Worm (Caenorhabditis elegans) whole organism, young adult: ENCODE measurements around the gene ilcr-2.

Source experiments
- D2030.7 ChIP-seq: fragments of 200-800 bp; sonication (Bioruptor generic); IDR thresholded peaks from 2 replicates; pipeline ENCODE4 v1.3.6; 2022; ENCODE audit warnings: missing genetic modification reagents, missing genetic modification characterization, missing compliant biosample characterization
- F10E7.11 ChIP-seq: sonication (generic microtip); optimal IDR thresholded peaks from 2 replicates; lab custom pipeline; 2017; ENCODE audit warnings: mild to moderate bottlenecking, missing genetic modification characterization, moderate library complexity, missing compliant biosample characterization
- F33H1.4 ChIP-seq: fragments of 200-800 bp; sonication (Bioruptor generic); IDR thresholded peaks from 2 replicates; pipeline ENCODE4 v1.3.6; 2022; ENCODE audit warnings: missing genetic modification reagents, missing genetic modification characterization, missing compliant biosample characterization
- ZK185.1 ChIP-seq: sonication (generic microtip); optimal IDR thresholded peaks from 2 replicates; lab custom pipeline; 2016; ENCODE audit warnings: mild to moderate bottlenecking, missing genetic modification characterization, missing compliant biosample characterization; ENCODE audit not compliant: poor library complexity, severe bottlenecking
- aptf-3 ChIP-seq: fragments of 200-800 bp; sonication (Bioruptor generic); IDR thresholded peaks from 2 replicates; pipeline ENCODE4 v1.3.6; 2022; ENCODE audit warnings: missing genetic modification characterization, missing compliant biosample characterization
- atf-7 ChIP-seq: sonication (generic microtip); optimal IDR thresholded peaks from 2 replicates; lab custom pipeline; 2017; ENCODE audit warnings: mild to moderate bottlenecking, missing genetic modification characterization, missing compliant biosample characterization
- cebp-1 ChIP-seq, 2 experiments: fragments of 200-800 bp in 1 of 2; sonication (Bioruptor generic) in 1 of 2; sonication (generic microtip) in 1 of 2; IDR thresholded peaks in 1 of 2; optimal IDR thresholded peaks in 1 of 2; 2 replicates each; pipeline versions ENCODE4 v1.3.6 to Lab custom; 2017 to 2022; ENCODE audit warnings: missing compliant biosample characterization in 2 of 2, missing genetic modification characterization in 2 of 2, mild to moderate bottlenecking in 1 of 2, missing genetic modification reagents in 1 of 2, moderate library complexity in 1 of 2
- ceh-79 ChIP-seq: sonication (generic microtip); optimal IDR thresholded peaks from 2 replicates; lab custom pipeline; 2017; ENCODE audit warnings: mild to moderate bottlenecking, missing genetic modification characterization, missing compliant biosample characterization
- ceh-91 ChIP-seq: fragments of 200-800 bp; sonication (Bioruptor generic); IDR thresholded peaks from 2 replicates; pipeline ENCODE4 v1.3.6; 2022; ENCODE audit warnings: missing genetic modification reagents, missing genetic modification characterization, missing compliant biosample characterization
- dpl-1 ChIP-seq: fragments of 150-350 bp; optimal IDR thresholded peaks from 2 replicates; lab custom pipeline; 2014; ENCODE audit warnings: missing biosample characterization, missing genetic modification reagents, missing genetic modification characterization
- efl-1 ChIP-seq: fragments of 150-350 bp; optimal IDR thresholded peaks from 2 replicates; lab custom pipeline; 2014; ENCODE audit warnings: missing biosample characterization, missing genetic modification reagents, missing genetic modification characterization
- ekl-4 ChIP-seq: fragments of 200-800 bp; sonication (Bioruptor generic); IDR thresholded peaks from 2 replicates; pipeline ENCODE4 v1.3.6; 2022; ENCODE audit warnings: missing genetic modification reagents, missing genetic modification characterization, missing compliant biosample characterization
- hlh-26 ChIP-seq: fragments of 200-800 bp; sonication (Bioruptor generic); conservative IDR thresholded peaks from 2 replicates; pipeline ENCODE4 v1.3.6; 2022; ENCODE audit warnings: missing genetic modification reagents, missing genetic modification characterization, missing compliant biosample characterization
- hmg-1.2 ChIP-seq: fragments of 200-800 bp; sonication (Bioruptor generic); IDR thresholded peaks from 2 replicates; pipeline ENCODE4 v1.3.6; 2022; ENCODE audit warnings: missing genetic modification reagents, missing genetic modification characterization, missing compliant biosample characterization
- lag-1 ChIP-seq: fragments of 200-800 bp; sonication (Bioruptor generic); IDR thresholded peaks from 2 replicates; pipeline ENCODE4 v1.3.6; 2022; ENCODE audit warnings: missing genetic modification reagents, missing genetic modification characterization, missing compliant biosample characterization
- lin-35 ChIP-seq, 3 experiments: fragments of 150-350 bp in 2 of 3; sonication (generic microtip) in 1 of 3; optimal IDR thresholded peaks; 2 replicates each; lab custom pipeline; 2014 to 2018; ENCODE audit warnings: missing biosample characterization in 3 of 3, missing genetic modification characterization in 3 of 3, missing genetic modification reagents in 3 of 3
- lin-40 ChIP-seq: sonication (generic microtip); optimal IDR thresholded peaks from 2 replicates; lab custom pipeline; 2016; ENCODE audit warnings: missing genetic modification characterization, mild to moderate bottlenecking, missing compliant biosample characterization, missing genotype, missing genetic modification reagents
- lin-54 ChIP-seq: fragments of 200-800 bp; sonication (Bioruptor generic); optimal IDR thresholded peaks from 2 replicates; lab custom pipeline; 2018; ENCODE audit warnings: mild to moderate bottlenecking, missing genetic modification characterization, missing compliant biosample characterization
- lsl-1 ChIP-seq: fragments of 200-800 bp; sonication (Bioruptor generic); optimal IDR thresholded peaks from 2 replicates; lab custom pipeline; 2018; ENCODE audit warnings: mild to moderate bottlenecking, missing genetic modification characterization, moderate library complexity, missing compliant biosample characterization
- madf-3 ChIP-seq: fragments of 200-800 bp; sonication (Bioruptor generic); IDR thresholded peaks from 2 replicates; pipeline ENCODE4 v1.3.6; 2022; ENCODE audit warnings: missing genetic modification reagents, missing genetic modification characterization, missing compliant biosample characterization
- madf-6 ChIP-seq: fragments of 200-800 bp; sonication (Bioruptor generic); IDR thresholded peaks from 2 replicates; pipeline ENCODE4 v1.3.6; 2022; ENCODE audit warnings: missing genetic modification reagents, missing genetic modification characterization, missing compliant biosample characterization
- madf-8 ChIP-seq: fragments of 200-800 bp; sonication (Bioruptor generic); conservative IDR thresholded peaks from 2 replicates; pipeline ENCODE4 v1.3.6; 2022; ENCODE audit warnings: missing genetic modification reagents, missing genetic modification characterization, missing compliant biosample characterization
- mcd-1 ChIP-seq: fragments of 200-800 bp; sonication (Bioruptor generic); IDR thresholded peaks from 2 replicates; pipeline ENCODE4 v1.3.6; 2022; ENCODE audit warnings: missing genetic modification reagents, missing genetic modification characterization, missing compliant biosample characterization
- nfyb-1 ChIP-seq: fragments of 200-800 bp; sonication (Bioruptor generic); IDR thresholded peaks from 2 replicates; pipeline ENCODE4 v1.3.6; 2022; ENCODE audit warnings: missing genetic modification reagents, missing genetic modification characterization, missing compliant biosample characterization
- pbrm-1 ChIP-seq: fragments of 200-800 bp; sonication (Bioruptor generic); IDR thresholded peaks from 2 replicates; pipeline ENCODE4 v1.3.6; 2022; ENCODE audit warnings: missing genetic modification reagents, missing genetic modification characterization, missing compliant biosample characterization
- snpc-1.1 ChIP-seq: sonication (generic microtip); optimal IDR thresholded peaks from 2 replicates; lab custom pipeline; 2017; ENCODE audit warnings: missing genetic modification characterization, mild to moderate bottlenecking, missing compliant biosample characterization, antibody characterized with exemption, moderate library complexity, missing genotype, missing genetic modification reagents; ENCODE audit not compliant: insufficient read depth
- snpc-1.3 ChIP-seq: sonication (generic microtip); optimal IDR thresholded peaks from 2 replicates; lab custom pipeline; 2017; ENCODE audit warnings: missing genetic modification characterization, mild to moderate bottlenecking, missing compliant biosample characterization, antibody characterized with exemption, moderate library complexity, missing genotype, missing genetic modification reagents; ENCODE audit not compliant: insufficient read depth
- snpc-4 ChIP-seq, 5 experiments: fragments of 150-350 bp in 1 of 5; sonication (generic microtip) in 4 of 5; optimal IDR thresholded peaks; 2 replicates each; lab custom pipeline; 2014 to 2018; ENCODE audit warnings: missing genetic modification characterization in 5 of 5, missing biosample characterization in 3 of 5, antibody characterized with exemption in 2 of 5, mild to moderate bottlenecking in 2 of 5, missing compliant biosample characterization in 2 of 5, missing genotype in 2 of 5, moderate library complexity in 2 of 5, missing genetic modification reagents in 1 of 5
- tbp1 ChIP-seq: fragments of 200-800 bp; sonication (Bioruptor generic); optimal IDR thresholded peaks from 2 replicates; lab custom pipeline; 2018; ENCODE audit warnings: mild to moderate bottlenecking, missing genetic modification characterization, missing compliant biosample characterization
- tbx-9 ChIP-seq: sonication (generic microtip); optimal IDR thresholded peaks from 2 replicates; lab custom pipeline; 2016; ENCODE audit warnings: borderline replicate concordance, missing genetic modification characterization, inconsistent platforms, missing compliant biosample characterization
- xnd-1 ChIP-seq: sonication (generic microtip); optimal IDR thresholded peaks from 2 replicates; lab custom pipeline; 2016; ENCODE audit warnings: missing genotype, missing genetic modification reagents, missing genetic modification characterization, missing compliant biosample characterization
- ztf-6 ChIP-seq: fragments of 200-800 bp; sonication (Bioruptor generic); IDR thresholded peaks from 2 replicates; pipeline ENCODE4 v1.3.6; 2022; ENCODE audit warnings: missing genetic modification reagents, missing genetic modification characterization, missing compliant biosample characterization

ilcr-2 gene

DNA sequence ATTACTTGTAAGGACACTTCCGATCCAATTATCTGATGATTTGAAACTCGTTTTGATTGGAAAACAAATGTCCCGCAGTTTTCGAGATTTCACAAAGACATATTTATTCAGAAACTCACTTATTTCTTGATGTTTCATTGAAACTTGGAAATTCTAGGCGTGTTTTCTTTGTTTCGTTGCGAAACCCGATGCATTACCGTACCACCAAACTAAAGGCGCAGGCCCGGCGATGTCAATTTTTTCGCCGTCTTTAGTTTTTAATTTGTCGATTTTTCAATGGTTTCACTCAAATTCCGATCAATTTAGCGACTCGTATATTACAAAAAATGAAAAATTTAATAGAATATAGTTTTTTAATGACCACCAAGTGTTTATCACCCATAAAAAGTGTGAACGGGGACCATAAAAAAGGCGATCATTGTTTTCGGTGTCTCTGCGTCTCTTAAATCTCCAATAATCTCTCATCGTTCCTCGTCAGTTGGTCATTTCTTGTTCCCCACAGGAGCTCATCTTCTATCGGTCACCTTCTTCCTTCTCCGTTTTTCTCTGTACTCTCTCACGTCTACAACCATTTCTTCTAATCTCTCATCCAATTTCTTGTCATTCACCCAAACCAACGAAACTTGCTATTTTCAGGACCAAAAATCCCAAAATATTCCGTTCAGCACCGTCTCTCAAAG is 9.2 kb upstream of the ilcr-2 start, which contains the start of gene clr-1 (continued):
- TF ChIP-seq lag-1 (GFP tag; lab: Robert Waterston, UW) (no peak), ztf-6 (GFP tag; lab: Robert Waterston, UW) (no peak), ceh-79 (tag; lab: Kevin White, UChicago) (no peak), atf-7 (tag; lab: Kevin White, UChicago) (no peak)
- TF ChIP-seq, all 124 proteins: peak for 11

DNA sequence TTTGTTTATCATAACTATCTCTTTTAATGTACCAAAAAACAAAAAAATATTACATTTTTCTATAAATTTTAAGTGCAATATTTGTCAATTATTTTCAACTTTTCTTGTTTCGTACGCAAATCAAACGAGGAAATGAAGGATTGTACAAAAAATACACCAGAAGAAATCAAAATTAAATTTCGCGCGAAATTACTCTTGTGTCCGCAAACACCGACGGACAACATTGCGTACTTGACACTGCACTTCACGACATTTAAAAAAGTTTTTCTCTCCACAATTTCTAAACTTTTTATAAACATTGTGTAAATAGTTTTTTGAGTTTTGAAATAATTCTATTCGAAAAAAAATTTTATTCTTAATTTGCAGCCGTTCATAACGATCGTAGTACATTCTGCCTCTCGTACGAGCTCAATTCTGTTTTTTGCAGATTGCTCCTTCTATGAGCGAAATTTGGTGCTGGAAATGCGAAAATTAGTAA is 1.1 kb upstream of the ilcr-2 start, which contains the start of gene mrps-16:
TSS of gene mrps-16 (plus strand) at position 428 of the 478 bp plus-strand sequence.
- TF ChIP-seq mcd-1 (GFP tag; lab: Robert Waterston, UW) = peak; percentile 26; the same call in 1 of the 2 replicates
- TF ChIP-seq lsl-1 (GFP tag; lab: Kevin White, UChicago) = peak; percentile 40
- TF ChIP-seq hmg-1.2 (GFP tag; lab: Robert Waterston, UW) = peak; percentile 31; the same call in 1 of the 2 replicates
- peak; percentile 23 for TF ChIP-seq lin-40
- TF ChIP-seq aptf-3 (GFP tag; lab: Robert Waterston, UW) = no peak
- TF ChIP-seq lin-54 = peak; percentile 87
- peak; percentile 17 for TF ChIP-seq snpc-4 (GFP tag; optimal IDR thresholded peaks at IDR 0.05; lab: Kevin White, UChicago)
- TF ChIP-seq snpc-4 (tag; optimal IDR thresholded peaks at IDR 0.05; lab: Kevin White, UChicago) = peak in 2 of 4 experiments; percentile 23 to 50
- peak; percentile 17 for TF ChIP-seq snpc-1.1 (tag; lab: Kevin White, UChicago)
- TF ChIP-seq tbp1 (GFP tag; lab: Kevin White, UChicago) = peak; percentile 25
- TF ChIP-seq tbx-9 (tag; lab: Kevin White, UChicago) = no peak
- TF ChIP-seq efl-1 (GFP tag; lab: Kevin White, UChicago) = peak; percentile 85
- TF ChIP-seq snpc-1.3 (tag; lab: Kevin White, UChicago) = peak; percentile 30
- TF ChIP-seq madf-8 (GFP tag; lab: Robert Waterston, UW) = peak; percentile 43
- TF ChIP-seq D2030.7 = peak; percentile 55; the same call in 1 of the 2 replicates
- 0 out of 2 replicates have a peak, but pooled peaks have one; percentile 50 for TF ChIP-seq madf-3 (GFP tag; lab: Robert Waterston, UW)
- TF ChIP-seq nfyb-1 (GFP tag; lab: Robert Waterston, UW) = no peak
- TF ChIP-seq ekl-4 (GFP tag; lab: Robert Waterston, UW) = no peak
- peak; percentile 18 for TF ChIP-seq xnd-1 (tag; lab: Kevin White, UChicago)
- 0 out of 2 replicates have a peak, but pooled peaks have one; percentile 17 for TF ChIP-seq ceh-91 (GFP tag; lab: Robert Waterston, UW)
- no peak for TF ChIP-seq lag-1 (GFP tag; lab: Robert Waterston, UW)
- TF ChIP-seq ZK185.1 = peak; percentile 54
- TF ChIP-seq cebp-1 (GFP tag; IDR thresholded peaks at IDR 0.05; lab: Robert Waterston, UW) = no peak
- peak; percentile 28 for TF ChIP-seq cebp-1 (tag; optimal IDR thresholded peaks at IDR 0.05; lab: Kevin White, UChicago)
- TF ChIP-seq pbrm-1 (GFP tag; lab: Robert Waterston, UW) = 0 out of 2 replicates have a peak, but pooled peaks have one; percentile 19
- peak; percentile 71 for TF ChIP-seq dpl-1
- TF ChIP-seq F10E7.11 (tag; lab: Kevin White, UChicago) = no peak
- TF ChIP-seq madf-6 (GFP tag; lab: Robert Waterston, UW) = peak; percentile 83
- no peak for TF ChIP-seq hlh-26 (GFP tag; lab: Robert Waterston, UW)
- peak in 2 of 3 experiments; percentile 27 to 91 for TF ChIP-seq lin-35 (GFP tag; optimal IDR thresholded peaks at IDR 0.05; lab: Kevin White, UChicago)
- TF ChIP-seq F33H1.4 (GFP tag; lab: Robert Waterston, UW) = peak; percentile 42
